Worm (Caenorhabditis elegans) whole organism, midembryonic: Measurements from ENCODE around the gene ztf-25.

Experiments used
- flt-1 ChIP-seq: fragments of 200-800 bp; sonication (Bioruptor generic); IDR thresholded peaks from 2 replicates; pipeline ENCODE4 v1.3.6; 2022; ENCODE audit warnings: missing genetic modification characterization, missing compliant biosample characterization
- klf-2 ChIP-seq: fragments of 200-800 bp; sonication (Bioruptor generic); conservative IDR thresholded peaks from 2 replicates; pipeline ENCODE4 v1.3.6; 2022; ENCODE audit warnings: missing genetic modification reagents, missing genetic modification characterization, missing compliant biosample characterization
- ztf-23 ChIP-seq: fragments of 200-800 bp; sonication (Bioruptor generic); IDR thresholded peaks from 2 replicates; pipeline ENCODE4 v1.3.6; 2022; ENCODE audit warnings: missing genetic modification reagents, missing genetic modification characterization, missing compliant biosample characterization

ce11 chrV:17595691-17596090 lies 5.9 kb upstream of the ztf-25 start:
- TF ChIP-seq ztf-23 (GFP tag; lab: Robert Waterston, UW) (no peak), flt-1 (GFP tag; lab: Robert Waterston, UW) (no peak), klf-2 (GFP tag; lab: Robert Waterston, UW) (no peak)
